Fruit fly (Drosophila melanogaster): ENCODE data around the gene CG12219.
A peak's percentile ranks its signal among the peaks of the same experiment; 100 is the strongest.

dm6 chrX:6263614-6264130, 37.4 kb downstream of the CG12219 start:
- TF ChIP-seq CG1621 (tag; optimal IDR thresholded peaks at IDR 0.05), result no peak
- TF ChIP-seq Met (GFP tag; optimal IDR thresholded peaks at IDR 0.05), result peak; percentile 5
- TF ChIP-seq topi (GFP tag; optimal IDR thresholded peaks at IDR 0.05), result peak; percentile 38
- TF ChIP-seq CG3919 (GFP tag; optimal IDR thresholded peaks at IDR 0.05), result peak; percentile 19
- TF ChIP-seq Hr4 (GFP tag; optimal IDR thresholded peaks at IDR 0.05), result peak; percentile 67
- TF ChIP-seq CG10631 (GFP tag; optimal IDR thresholded peaks at IDR 0.05), result no peak
- no peak for TF ChIP-seq Eip93F (GFP tag; optimal IDR thresholded peaks at IDR 0.05)
- peak; percentile 24 for TF ChIP-seq Lpt (GFP tag; optimal IDR thresholded peaks at IDR 0.05)
- TF ChIP-seq net (GFP tag; optimal IDR thresholded peaks at IDR 0.05), result peak; percentile 43
- TF ChIP-seq CG31627 (GFP tag; optimal IDR thresholded peaks at IDR 0.05), result no peak
- peak; percentile 1 for TF ChIP-seq dsx (GFP tag; optimal IDR thresholded peaks at IDR 0.05; ENCODE audit: poor library complexity, severe bottlenecking)
- TF ChIP-seq Ets96B (tag; optimal IDR thresholded peaks at IDR 0.05), result peak; percentile 36
